Fruit fly (Drosophila melanogaster) whole organism, embryonic: ENCODE data around the gene PIG-T.

ENCODE experiments used
- Adf1 ChIP-seq: fragments of 200-800 bp; sonication (Bioruptor generic); IDR thresholded peaks from 2 replicates; pipeline ENCODE4 v1.3.6; 2022; ENCODE audit warnings: missing biosample characterization, missing genetic modification characterization
- Antp ChIP-seq: fragments of 200-800 bp; sonication (Bioruptor generic); optimal IDR thresholded peaks from 3 replicates; lab custom pipeline; 2016; ENCODE audit warnings: missing biosample characterization, missing genetic modification characterization
- B-H2 ChIP-seq: fragments of 200-800 bp; sonication (Bioruptor generic); optimal IDR thresholded peaks from 2 replicates; lab custom pipeline; 2018; ENCODE audit warnings: missing biosample characterization, mild to moderate bottlenecking, missing genetic modification characterization
- Bgb ChIP-seq: fragments of 200-800 bp; sonication (Bioruptor generic); IDR thresholded peaks from 2 replicates; pipeline ENCODE4 v1.3.6; 2022; ENCODE audit warnings: missing biosample characterization, missing genetic modification characterization; ENCODE audit not compliant: partially characterized antibody
- Blimp-1 ChIP-seq: fragments of 200-800 bp; sonication (Bioruptor generic); optimal IDR thresholded peaks from 3 replicates; lab custom pipeline; 2018; ENCODE audit warnings: missing biosample characterization, missing genetic modification characterization, mild to moderate bottlenecking, moderate library complexity, missing genetic modification reagents
- CG10366 ChIP-seq: fragments of 200-800 bp; sonication (Bioruptor generic); IDR thresholded peaks from 2 replicates; pipeline ENCODE4 v1.3.6; 2022; ENCODE audit warnings: missing biosample characterization, missing genetic modification characterization
- CG10462 ChIP-seq: fragments of 200-800 bp; sonication (Bioruptor generic); optimal IDR thresholded peaks from 2 replicates; lab custom pipeline; 2016; ENCODE audit warnings: missing biosample characterization, missing genetic modification characterization
- CG10543 ChIP-seq: fragments of 200-800 bp; sonication (Bioruptor generic); optimal IDR thresholded peaks from 3 replicates; lab custom pipeline; 2017; ENCODE audit warnings: missing biosample characterization, mild to moderate bottlenecking, missing genetic modification characterization, moderate library complexity
- CG12219 ChIP-seq: fragments of 200-800 bp; sonication (Bioruptor generic); optimal IDR thresholded peaks from 3 replicates; lab custom pipeline; 2018; ENCODE audit warnings: missing biosample characterization, mild to moderate bottlenecking, missing genetic modification characterization
- CG13296 ChIP-seq: fragments of 200-800 bp; sonication (Bioruptor generic); optimal IDR thresholded peaks from 3 replicates; lab custom pipeline; 2018; ENCODE audit warnings: missing biosample characterization, mild to moderate bottlenecking, missing genetic modification characterization
- CG14050 ChIP-seq: fragments of 200-800 bp; sonication (Bioruptor generic); IDR thresholded peaks from 3 replicates; pipeline ENCODE4 v1.3.6; 2022; ENCODE audit warnings: missing biosample characterization, missing genetic modification characterization
- CG17829 ChIP-seq: fragments of 200-800 bp; optimal IDR thresholded peaks from 2 replicates; lab custom pipeline; 2019; ENCODE audit warnings: missing biosample characterization, mild to moderate bottlenecking, missing genetic modification characterization, moderate library complexity
- CG3065 ChIP-seq: fragments of 200-800 bp; sonication (Bioruptor generic); optimal IDR thresholded peaks from 2 replicates; lab custom pipeline; 2016; ENCODE audit warnings: missing biosample characterization, missing genetic modification characterization
- CG31224 ChIP-seq: fragments of 200-800 bp; sonication (Bioruptor generic); IDR thresholded peaks from 2 replicates; pipeline ENCODE4 v1.3.6; 2022; ENCODE audit warnings: missing biosample characterization, missing genetic modification characterization
- CG32532 ChIP-seq: fragments of 200-800 bp; sonication (Bioruptor generic); IDR thresholded peaks from 2 replicates; pipeline ENCODE4 v1.3.6; 2022; ENCODE audit warnings: missing biosample characterization, missing genetic modification characterization
- CG42726 ChIP-seq: fragments of 200-800 bp; sonication (Bioruptor generic); IDR thresholded peaks from 2 replicates; pipeline ENCODE4 v1.3.6; 2022; ENCODE audit warnings: missing biosample characterization, missing genetic modification characterization; ENCODE audit not compliant: partially characterized antibody
- CG6765 ChIP-seq: fragments of 200-800 bp; sonication (Bioruptor generic); optimal IDR thresholded peaks from 3 replicates; lab custom pipeline; 2017; ENCODE audit warnings: missing biosample characterization, mild to moderate bottlenecking, missing genetic modification characterization
- CG8281 ChIP-seq: fragments of 200-800 bp; sonication (Bioruptor generic); optimal IDR thresholded peaks from 2 replicates; lab custom pipeline; 2018; ENCODE audit warnings: missing biosample characterization, mild to moderate bottlenecking, missing genetic modification characterization, moderate library complexity
- CG8478 ChIP-seq: fragments of >200 bp; optimal IDR thresholded peaks from 2 replicates; lab custom pipeline; 2018
- CG8924 ChIP-seq: fragments of 200-800 bp; optimal IDR thresholded peaks from 3 replicates; lab custom pipeline; 2019; ENCODE audit warnings: missing biosample characterization, mild to moderate bottlenecking, missing genetic modification characterization, moderate library complexity
- Deaf1 ChIP-seq: fragments of 200-800 bp; optimal IDR thresholded peaks from 3 replicates; lab custom pipeline; 2019; ENCODE audit warnings: missing biosample characterization, mild to moderate bottlenecking, missing genetic modification characterization, moderate library complexity
- Dll ChIP-seq: fragments of 200-800 bp; sonication (Bioruptor generic); IDR thresholded peaks from 4 replicates; pipeline ENCODE4 v1.3.6; 2022; ENCODE audit warnings: missing biosample characterization, missing genetic modification characterization; ENCODE audit not compliant: partially characterized antibody
- H2.0 ChIP-seq: fragments of 200-800 bp; sonication (Bioruptor generic); IDR thresholded peaks from 2 replicates; pipeline ENCODE4 v1.3.6; 2022; ENCODE audit warnings: missing biosample characterization, missing genetic modification characterization
- HmgD ChIP-seq: fragments of 200-800 bp; sonication (Bioruptor generic); optimal IDR thresholded peaks from 3 replicates; lab custom pipeline; 2016; ENCODE audit warnings: missing biosample characterization, missing genetic modification characterization
- Hmx ChIP-seq: fragments of 200-800 bp; sonication (Bioruptor generic); optimal IDR thresholded peaks from 2 replicates; lab custom pipeline; 2016; ENCODE audit warnings: missing biosample characterization, missing genetic modification characterization
- Hr78 ChIP-seq, 2 experiments: fragments of 200-800 bp in 1 of 2; fragments of >200 bp in 1 of 2; sonication (Bioruptor generic) in 1 of 2; optimal IDR thresholded peaks; 2 replicates each; lab custom pipeline; 2017 to 2019; ENCODE audit warnings: missing biosample characterization in 2 of 2, missing genetic modification characterization in 2 of 2, mild to moderate bottlenecking in 1 of 2, moderate library complexity in 1 of 2
- MESR4 ChIP-seq: fragments of 200-800 bp; sonication (Bioruptor generic); optimal IDR thresholded peaks from 2 replicates; lab custom pipeline; 2018; ENCODE audit warnings: missing biosample characterization, mild to moderate bottlenecking, missing genetic modification characterization, moderate library complexity
- Nf-YB ChIP-seq: fragments of 200-800 bp; sonication (Bioruptor generic); optimal IDR thresholded peaks from 3 replicates; lab custom pipeline; 2019; ENCODE audit warnings: missing biosample characterization, mild to moderate bottlenecking, missing genetic modification characterization, moderate library complexity
- Nf-YC ChIP-seq: fragments of 200-800 bp; optimal IDR thresholded peaks from 3 replicates; lab custom pipeline; 2019; ENCODE audit warnings: missing biosample characterization, mild to moderate bottlenecking, missing genetic modification characterization, moderate library complexity
- Opbp ChIP-seq: fragments of 200-800 bp; sonication (Bioruptor generic); IDR thresholded peaks from 3 replicates; pipeline ENCODE4 v1.3.6; 2022; ENCODE audit warnings: missing biosample characterization, missing genetic modification characterization; ENCODE audit not compliant: partially characterized antibody
- PHDP ChIP-seq: fragments of 200-800 bp; sonication (Bioruptor generic); optimal IDR thresholded peaks from 3 replicates; lab custom pipeline; 2018; ENCODE audit warnings: missing biosample characterization, mild to moderate bottlenecking, missing genetic modification characterization, moderate library complexity
- Sry-δ ChIP-seq: fragments of 200-800 bp; sonication (Bioruptor generic); optimal IDR thresholded peaks from 2 replicates; lab custom pipeline; 2016; ENCODE audit warnings: missing biosample characterization, missing genetic modification characterization
- Trl ChIP-seq, 3 experiments: fragments of >200 bp in 2 of 3; fragments of 200-800 bp in 1 of 3; sonication (Bioruptor generic) in 1 of 3; optimal IDR thresholded peaks; 2 replicates in 1 of 3; 3 replicates in 2 of 3; lab custom pipeline; 2016 to 2017; ENCODE audit warnings: missing biosample characterization in 1 of 3, missing genetic modification characterization in 1 of 3
- YL-1 ChIP-seq: fragments of 200-800 bp; sonication (Bioruptor generic); optimal IDR thresholded peaks from 3 replicates; lab custom pipeline; 2017; ENCODE audit warnings: missing biosample characterization, mild to moderate bottlenecking, missing genetic modification characterization
- cato ChIP-seq: fragments of 200-800 bp; sonication (Bioruptor generic); optimal IDR thresholded peaks from 2 replicates; lab custom pipeline; 2016; ENCODE audit warnings: missing biosample characterization, missing genetic modification characterization, borderline replicate concordance
- chinmo ChIP-seq: fragments of 200-800 bp; sonication (Bioruptor generic); IDR thresholded peaks from 4 replicates; pipeline ENCODE4 v1.3.6; 2022; ENCODE audit warnings: missing biosample characterization, missing genetic modification characterization; ENCODE audit not compliant: partially characterized antibody
- croc ChIP-seq: fragments of 200-800 bp; sonication (Bioruptor generic); conservative IDR thresholded peaks from 3 replicates; pipeline ENCODE4 v1.3.6; 2022; ENCODE audit warnings: missing biosample characterization, missing genetic modification characterization
- en ChIP-seq: fragments of 200-800 bp; sonication (Bioruptor generic); optimal IDR thresholded peaks from 2 replicates; lab custom pipeline; 2016; ENCODE audit warnings: missing biosample characterization, missing genetic modification characterization
- ewg ChIP-seq: fragments of 200-800 bp; sonication (Bioruptor generic); optimal IDR thresholded peaks from 3 replicates; lab custom pipeline; 2017; ENCODE audit warnings: mild to moderate bottlenecking, missing biosample characterization, missing genetic modification reagents, missing genetic modification characterization
- jing ChIP-seq: fragments of 200-800 bp; sonication (Bioruptor generic); optimal IDR thresholded peaks from 2 replicates; lab custom pipeline; 2018; ENCODE audit warnings: missing biosample characterization, mild to moderate bottlenecking, missing genetic modification characterization
- lab ChIP-seq: fragments of 200-800 bp; sonication (Bioruptor generic); optimal IDR thresholded peaks from 3 replicates; lab custom pipeline; 2017; ENCODE audit warnings: missing biosample characterization, missing genetic modification characterization, mild to moderate bottlenecking, moderate library complexity, missing genetic modification reagents
- lola ChIP-seq, 3 experiments: fragments of >200 bp in 2 of 3; fragments of 200-800 bp in 1 of 3; sonication (Bioruptor generic) in 1 of 3; optimal IDR thresholded peaks; 2 replicates each; lab custom pipeline; 2017 to 2019; ENCODE audit warnings: missing biosample characterization in 3 of 3, missing genetic modification characterization in 3 of 3, mild to moderate bottlenecking in 1 of 3, moderate library complexity in 1 of 3
- maf-S ChIP-seq: fragments of 200-800 bp; sonication (Bioruptor generic); optimal IDR thresholded peaks from 2 replicates; lab custom pipeline; 2016; ENCODE audit warnings: missing biosample characterization, missing genetic modification characterization
- otp ChIP-seq: fragments of 200-800 bp; sonication (Bioruptor generic); IDR thresholded peaks from 3 replicates; pipeline ENCODE4, ENCODE4 v1.3.6; 2022; ENCODE audit warnings: missing biosample characterization, missing genetic modification characterization
- peb ChIP-seq: fragments of 200-800 bp; sonication (Bioruptor generic); IDR thresholded peaks from 2 replicates; pipeline ENCODE4 v1.3.6; 2022; ENCODE audit warnings: missing biosample characterization, missing genetic modification characterization
- prd ChIP-seq, 3 experiments: fragments of >200 bp in 2 of 3; fragments of 200-800 bp in 1 of 3; sonication (Bioruptor generic) in 1 of 3; optimal IDR thresholded peaks in 2 of 3; IDR thresholded peaks in 1 of 3; 2 replicates in 2 of 3; 3 replicates in 1 of 3; pipeline versions ENCODE4 v1.3.6 to Lab custom; 2017 to 2022; ENCODE audit warnings: missing biosample characterization in 1 of 3, missing genetic modification characterization in 1 of 3
- so ChIP-seq: fragments of 200-800 bp; sonication (Bioruptor generic); IDR thresholded peaks from 3 replicates; pipeline ENCODE4 v1.3.6; 2022; ENCODE audit warnings: missing biosample characterization, missing genetic modification characterization
- stc ChIP-seq: fragments of 200-800 bp; sonication (Bioruptor generic); IDR thresholded peaks from 2 replicates; pipeline ENCODE4 v1.3.6; 2022; ENCODE audit warnings: missing biosample characterization, missing genetic modification characterization

PIG-T gene

DNA sequence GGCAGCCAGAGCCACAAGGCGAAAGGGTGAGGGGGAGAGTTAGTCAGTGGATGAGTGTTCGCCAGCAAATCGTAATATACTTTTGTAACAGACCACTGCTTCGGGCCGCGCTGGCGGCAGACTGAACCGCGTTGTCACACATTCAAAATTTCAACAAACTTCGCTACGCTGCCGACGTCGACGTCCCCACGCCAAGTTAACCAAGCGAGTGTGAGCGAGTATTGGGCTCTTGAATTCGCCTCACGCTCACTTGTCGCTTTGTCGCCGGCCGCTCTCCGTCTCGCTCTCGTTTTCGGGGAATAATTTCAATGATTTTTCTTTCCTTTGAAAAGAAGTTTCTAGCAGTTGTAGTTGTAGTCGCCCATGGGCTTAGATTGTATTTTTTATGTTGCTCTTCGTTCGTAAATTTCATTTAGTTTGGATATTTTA, 4.5 kb upstream of the PIG-T start, which contains the start of gene lawc (continued):
- TF ChIP-seq prd (optimal IDR thresholded peaks at IDR 0.05; lab: Kevin White, UChicago): no peak
- no peak; the same call in 2 of the 3 replicates for TF ChIP-seq prd (GFP tag; IDR thresholded peaks at IDR 0.05; lab: Robert Waterston, UW)
- no peak for TF ChIP-seq jing (GFP tag; lab: Kevin White, UChicago)
- TF ChIP-seq CG17829: peak; percentile 54
- no peak for TF ChIP-seq Hmx
- TF ChIP-seq Nf-YB (GFP tag; lab: Kevin White, UChicago): peak; percentile 32
- TF ChIP-seq lola (GFP tag; optimal IDR thresholded peaks at IDR 0.05; lab: Kevin White, UChicago): no peak
- no peak for TF ChIP-seq CG8281 (tag; lab: Kevin White, UChicago)
- TF ChIP-seq CG31224 (GFP tag; lab: Robert Waterston, UW): 0 out of 2 replicates have a peak, but pooled peaks have one; percentile 12
- 0 out of 4 replicates have a peak, but pooled peaks have one; percentile 14 for TF ChIP-seq Dll (GFP tag; lab: Robert Waterston, UW)
- peak; percentile 33 for TF ChIP-seq PHDP (tag; lab: Kevin White, UChicago)
- no peak for TF ChIP-seq cato (GFP tag; lab: Kevin White, UChicago)
- TF ChIP-seq Sry-δ (GFP tag; lab: Kevin White, UChicago): no peak
- TF ChIP-seq CG6765 (GFP tag; lab: Kevin White, UChicago): peak; percentile 84
- TF ChIP-seq CG10462 (GFP tag; lab: Kevin White, UChicago): no peak
- TF ChIP-seq en: no peak
- TF ChIP-seq Deaf1 (tag; lab: Kevin White, UChicago): peak; percentile 68
- TF ChIP-seq CG13296: peak; percentile 67
- TF ChIP-seq CG14050: no peak
- no peak for TF ChIP-seq Blimp-1 (GFP tag; lab: Kevin White, UChicago)
- peak; percentile 87 for TF ChIP-seq lab (GFP tag; lab: Kevin White, UChicago)
- peak; percentile 60 for TF ChIP-seq CG32532 (GFP tag; lab: Robert Waterston, UW)
- TF ChIP-seq stc: peak; percentile 35; the same call in 1 of the 2 replicates
- peak; percentile 36 for TF ChIP-seq YL-1
- TF ChIP-seq CG3065: no peak
- no peak for TF ChIP-seq Antp
- no peak for TF ChIP-seq CG10366 (GFP tag; lab: Robert Waterston, UW)
- TF ChIP-seq CG42726: peak; percentile 31; the same call in 1 of the 2 replicates
- TF ChIP-seq HmgD (GFP tag; lab: Kevin White, UChicago): no peak
- TF ChIP-seq Adf1 (GFP tag; lab: Robert Waterston, UW): peak; percentile 94
- peak; percentile 85 for TF ChIP-seq CG10543
- no peak for TF ChIP-seq H2.0 (GFP tag; lab: Robert Waterston, UW)
- TF ChIP-seq CG8478 (lab: Kevin White, UChicago): no peak
- TF ChIP-seq Bgb: peak; percentile 56; the same call in 1 of the 2 replicates
- peak; percentile 60; the same call in 1 of the 3 replicates for TF ChIP-seq Opbp (GFP tag; lab: Robert Waterston, UW)
- TF ChIP-seq chinmo: peak; percentile 84; the same call in 3 of the 4 replicates
- 0 out of 2 replicates have a peak, but pooled peaks have one; percentile 12 for TF ChIP-seq peb (GFP tag; lab: Robert Waterston, UW)
- no peak for TF ChIP-seq maf-S (GFP tag; lab: Kevin White, UChicago)
- no peak for TF ChIP-seq Hr78 (GFP tag; optimal IDR thresholded peaks at IDR 0.05; lab: Kevin White, UChicago)
- peak; percentile 46 for TF ChIP-seq MESR4
- TF ChIP-seq croc: no peak
- peak; percentile 75 to 87 for TF ChIP-seq Trl (optimal IDR thresholded peaks at IDR 0.05; lab: Kevin White, UChicago)
- peak; percentile 19 for TF ChIP-seq Trl (GFP tag; optimal IDR thresholded peaks at IDR 0.05; lab: Kevin White, UChicago)
- TF ChIP-seq so (GFP tag; lab: Robert Waterston, UW): peak; percentile 75; the same call in 2 of the 3 replicates
- TF ChIP-seq CG12219 (GFP tag; lab: Kevin White, UChicago): peak; percentile 54
- peak; percentile 69 for TF ChIP-seq B-H2 (GFP tag; lab: Kevin White, UChicago)
- TF ChIP-seq otp (GFP tag; lab: Robert Waterston, UW): peak; percentile 17; the same call in 1 of the 3 replicates
- TF ChIP-seq ewg (GFP tag; lab: Kevin White, UChicago): no peak
- TF ChIP-seq Nf-YC: no peak
- TF ChIP-seq CG8924 (tag; lab: Kevin White, UChicago): peak; percentile 54
